Worm (Caenorhabditis elegans) whole organism, young adult: ENCODE results near the gene Y45F10C.2.

Experiments used
- B0019.2 ChIP-seq: fragments of 200-800 bp; sonication (Bioruptor generic); conservative IDR thresholded peaks from 2 replicates; pipeline ENCODE4 v1.3.6; 2022; ENCODE audit warnings: missing genetic modification reagents, missing genetic modification characterization, missing compliant biosample characterization
- B0336.3 ChIP-seq: fragments of 200-800 bp; sonication (Bioruptor generic); IDR thresholded peaks from 2 replicates; pipeline ENCODE4 v1.3.6; 2022; ENCODE audit warnings: missing genetic modification characterization, missing compliant biosample characterization
- C06A6.2 ChIP-seq: fragments of 200-800 bp; sonication (Bioruptor generic); conservative IDR thresholded peaks from 2 replicates; pipeline ENCODE4 v1.3.6; 2022; ENCODE audit warnings: missing genetic modification characterization, missing compliant biosample characterization
- F33H1.4 ChIP-seq: fragments of 200-800 bp; sonication (Bioruptor generic); IDR thresholded peaks from 2 replicates; pipeline ENCODE4 v1.3.6; 2022; ENCODE audit warnings: missing genetic modification reagents, missing genetic modification characterization, missing compliant biosample characterization
- F39B2.1 ChIP-seq: fragments of 200-800 bp; sonication (Bioruptor generic); IDR thresholded peaks from 2 replicates; pipeline ENCODE4 v1.3.6; 2022; ENCODE audit warnings: missing genetic modification reagents, missing genetic modification characterization, missing compliant biosample characterization
- F55B11.4 ChIP-seq: sonication (generic microtip); optimal IDR thresholded peaks from 2 replicates; lab custom pipeline; 2016; ENCODE audit warnings: missing compliant biosample characterization, missing genetic modification characterization, borderline replicate concordance; ENCODE audit not compliant: insufficient read depth
- F57A8.1 ChIP-seq: fragments of 200-800 bp; sonication (Bioruptor generic); optimal IDR thresholded peaks from 2 replicates; lab custom pipeline; 2018; ENCODE audit warnings: mild to moderate bottlenecking, missing genetic modification characterization, moderate library complexity, missing compliant biosample characterization
- F57C9.4 ChIP-seq: sonication (generic microtip); optimal IDR thresholded peaks from 2 replicates; lab custom pipeline; 2017; ENCODE audit warnings: mild to moderate bottlenecking, missing genetic modification characterization, missing compliant biosample characterization
- K11D2.4 ChIP-seq: fragments of 200-800 bp; sonication (Bioruptor generic); IDR thresholded peaks from 2 replicates; pipeline ENCODE4 v1.3.6; 2022; ENCODE audit warnings: missing genetic modification reagents, missing genetic modification characterization, missing compliant biosample characterization
- Y67H2A.10 ChIP-seq: fragments of 200-800 bp; sonication (Bioruptor generic); conservative IDR thresholded peaks from 2 replicates; pipeline ENCODE4 v1.3.6; 2022; ENCODE audit warnings: missing genetic modification reagents, missing genetic modification characterization, missing compliant biosample characterization
- Y79H2A.3 ChIP-seq: fragments of 200-800 bp; sonication (Bioruptor generic); conservative IDR thresholded peaks from 2 replicates; pipeline ENCODE4 v1.3.6; 2022; ENCODE audit warnings: missing genetic modification reagents, missing genetic modification characterization, missing compliant biosample characterization
- Y95B8A.8 ChIP-seq: fragments of 200-800 bp; sonication (Bioruptor generic); IDR thresholded peaks from 2 replicates; pipeline ENCODE4 v1.3.6; 2022; ENCODE audit warnings: missing genetic modification reagents, missing genetic modification characterization, missing compliant biosample characterization
- ama-1 ChIP-seq, 3 experiments: fragments of 150-350 bp in 1 of 3; sonication (generic microtip) in 2 of 3; optimal IDR thresholded peaks; 2 replicates each; lab custom pipeline; 2014 to 2018; ENCODE audit warnings: missing biosample characterization in 2 of 3, missing genetic modification characterization in 2 of 3, missing genetic modification reagents in 2 of 3
- attf-3 ChIP-seq: fragments of 200-800 bp; sonication (Bioruptor generic); conservative IDR thresholded peaks from 2 replicates; pipeline ENCODE4 v1.3.6; 2022; ENCODE audit warnings: missing genetic modification reagents, missing genetic modification characterization, missing compliant biosample characterization
- attf-5 ChIP-seq: fragments of 200-800 bp; sonication (Bioruptor generic); optimal IDR thresholded peaks from 2 replicates; lab custom pipeline; 2018; ENCODE audit warnings: mild to moderate bottlenecking, missing genetic modification characterization, missing compliant biosample characterization
- attf-6 ChIP-seq: fragments of 200-800 bp; sonication (Bioruptor generic); IDR thresholded peaks from 2 replicates; pipeline ENCODE4 v1.3.6; 2022; ENCODE audit warnings: missing genetic modification reagents, missing genetic modification characterization, missing compliant biosample characterization
- die-1 ChIP-seq: sonication (generic microtip); optimal IDR thresholded peaks from 2 replicates; lab custom pipeline; 2016; ENCODE audit warnings: missing genotype, mild to moderate bottlenecking, missing genetic modification characterization, missing compliant biosample characterization
- dpl-1 ChIP-seq: fragments of 150-350 bp; optimal IDR thresholded peaks from 2 replicates; lab custom pipeline; 2014; ENCODE audit warnings: missing biosample characterization, missing genetic modification reagents, missing genetic modification characterization
- ekl-4 ChIP-seq: fragments of 200-800 bp; sonication (Bioruptor generic); IDR thresholded peaks from 2 replicates; pipeline ENCODE4 v1.3.6; 2022; ENCODE audit warnings: missing genetic modification reagents, missing genetic modification characterization, missing compliant biosample characterization
- ets-4 ChIP-seq: fragments of 200-800 bp; sonication (Bioruptor generic); optimal IDR thresholded peaks from 2 replicates; lab custom pipeline; 2018; ENCODE audit warnings: mild to moderate bottlenecking, missing genetic modification characterization, missing compliant biosample characterization
- fkh-3 ChIP-seq: sonication (generic microtip); optimal IDR thresholded peaks from 2 replicates; lab custom pipeline; 2016; ENCODE audit warnings: mild to moderate bottlenecking, missing genetic modification characterization, missing compliant biosample characterization
- hlh-12 ChIP-seq: sonication (generic microtip); optimal IDR thresholded peaks from 2 replicates; lab custom pipeline; 2016; ENCODE audit warnings: missing genetic modification characterization, missing compliant biosample characterization
- hmg-20 ChIP-seq: fragments of 200-800 bp; sonication (Bioruptor generic); IDR thresholded peaks from 2 replicates; pipeline ENCODE4 v1.3.6; 2022; ENCODE audit warnings: missing genetic modification reagents, missing genetic modification characterization, missing compliant biosample characterization
- let-526 ChIP-seq: fragments of 200-800 bp; sonication (Bioruptor generic); IDR thresholded peaks from 2 replicates; pipeline ENCODE4 v1.3.6; 2022; ENCODE audit warnings: missing genetic modification reagents, missing genetic modification characterization, missing compliant biosample characterization
- let-607 ChIP-seq, 2 experiments: fragments of 200-800 bp in 1 of 2; sonication (Bioruptor generic) in 1 of 2; sonication (generic microtip) in 1 of 2; optimal IDR thresholded peaks; 2 replicates each; lab custom pipeline; 2016 to 2018; ENCODE audit warnings: mild to moderate bottlenecking in 2 of 2, missing compliant biosample characterization in 2 of 2, missing genetic modification characterization in 2 of 2, moderate library complexity in 2 of 2, missing genotype in 1 of 2
- lin-35 ChIP-seq, 3 experiments: fragments of 150-350 bp in 2 of 3; sonication (generic microtip) in 1 of 3; optimal IDR thresholded peaks; 2 replicates each; lab custom pipeline; 2014 to 2018; ENCODE audit warnings: missing biosample characterization in 3 of 3, missing genetic modification characterization in 3 of 3, missing genetic modification reagents in 3 of 3
- madf-6 ChIP-seq: fragments of 200-800 bp; sonication (Bioruptor generic); IDR thresholded peaks from 2 replicates; pipeline ENCODE4 v1.3.6; 2022; ENCODE audit warnings: missing genetic modification reagents, missing genetic modification characterization, missing compliant biosample characterization
- mxl-1 ChIP-seq: sonication (generic microtip); optimal IDR thresholded peaks from 2 replicates; lab custom pipeline; 2016; ENCODE audit warnings: missing genetic modification characterization, missing compliant biosample characterization
- nhr-90 ChIP-seq: sonication (generic microtip); optimal IDR thresholded peaks from 2 replicates; lab custom pipeline; 2016; ENCODE audit warnings: missing genotype, mild to moderate bottlenecking, missing genetic modification characterization, missing compliant biosample characterization
- rec-8 ChIP-seq, 2 experiments: sonication (generic microtip); optimal IDR thresholded peaks; 2 replicates each; lab custom pipeline; 2016; ENCODE audit warnings: mild to moderate bottlenecking in 2 of 2, missing genetic modification characterization in 2 of 2, missing genetic modification reagents in 2 of 2, missing genotype in 2 of 2, missing biosample characterization in 1 of 2, missing compliant biosample characterization in 1 of 2, moderate library complexity in 1 of 2
- snpc-1.3 ChIP-seq: sonication (generic microtip); optimal IDR thresholded peaks from 2 replicates; lab custom pipeline; 2017; ENCODE audit warnings: missing genetic modification characterization, mild to moderate bottlenecking, missing compliant biosample characterization, antibody characterized with exemption, moderate library complexity, missing genotype, missing genetic modification reagents; ENCODE audit not compliant: insufficient read depth
- snpc-3.4 ChIP-seq: sonication (generic microtip); optimal IDR thresholded peaks from 2 replicates; lab custom pipeline; 2017; ENCODE audit warnings: missing genetic modification characterization, mild to moderate bottlenecking, missing compliant biosample characterization, antibody characterized with exemption, moderate library complexity, missing genotype, missing genetic modification reagents
- snpc-4 ChIP-seq, 5 experiments: fragments of 150-350 bp in 1 of 5; sonication (generic microtip) in 4 of 5; optimal IDR thresholded peaks; 2 replicates each; lab custom pipeline; 2014 to 2018; ENCODE audit warnings: missing genetic modification characterization in 5 of 5, missing biosample characterization in 3 of 5, antibody characterized with exemption in 2 of 5, mild to moderate bottlenecking in 2 of 5, missing compliant biosample characterization in 2 of 5, missing genotype in 2 of 5, moderate library complexity in 2 of 5, missing genetic modification reagents in 1 of 5
- somi-1 ChIP-seq: fragments of 200-800 bp; sonication (Bioruptor generic); optimal IDR thresholded peaks from 2 replicates; lab custom pipeline; 2018; ENCODE audit warnings: mild to moderate bottlenecking, missing genetic modification characterization, missing compliant biosample characterization
- tbp1 ChIP-seq: fragments of 200-800 bp; sonication (Bioruptor generic); optimal IDR thresholded peaks from 2 replicates; lab custom pipeline; 2018; ENCODE audit warnings: mild to moderate bottlenecking, missing genetic modification characterization, missing compliant biosample characterization
- tlf-1 ChIP-seq: fragments of 200-800 bp; sonication (Bioruptor generic); optimal IDR thresholded peaks from 2 replicates; lab custom pipeline; 2018; ENCODE audit warnings: mild to moderate bottlenecking, missing genetic modification characterization, missing compliant biosample characterization
- ztf-22 ChIP-seq: fragments of 200-800 bp; sonication (Bioruptor generic); optimal IDR thresholded peaks from 2 replicates; lab custom pipeline; 2018; ENCODE audit warnings: mild to moderate bottlenecking, missing genetic modification characterization, moderate library complexity, missing compliant biosample characterization

Gene Y45F10C.2

DNA sequence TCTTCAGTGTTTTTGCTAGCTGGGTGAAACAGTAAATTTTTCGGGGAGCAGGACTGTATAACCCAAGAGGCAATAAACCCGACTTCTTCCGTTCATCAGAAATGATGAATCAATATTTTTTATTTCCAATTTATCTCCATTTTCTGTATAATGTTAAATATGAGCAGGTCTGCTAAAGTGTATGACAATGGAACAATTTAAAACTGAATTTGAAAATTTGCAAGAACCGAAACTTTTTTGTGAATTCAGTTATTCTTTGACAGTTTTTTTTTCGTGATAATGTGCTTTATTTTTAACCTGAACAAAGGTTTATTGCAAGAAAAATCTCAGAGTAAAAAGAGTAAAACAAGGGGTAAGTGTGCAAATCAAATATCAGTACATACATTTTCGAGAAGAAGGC is 2.6 kb upstream of the Y45F10C.2 start:
- TF ChIP-seq F33H1.4 (GFP tag; lab: Robert Waterston, UW) (no peak), hmg-20 (GFP tag; lab: Robert Waterston, UW) (no peak), ama-1 (optimal IDR thresholded peaks at IDR 0.05; lab: Kevin White, UChicago) (no peak), ama-1 (GFP tag; optimal IDR thresholded peaks at IDR 0.05; lab: Kevin White, UChicago) (no peak), fkh-3 (tag; lab: Kevin White, UChicago) (no peak), snpc-1.3 (peak; percentile 32), attf-6 (GFP tag; lab: Robert Waterston, UW) (peak; percentile 81), F39B2.1 (GFP tag; lab: Robert Waterston, UW) (no peak), attf-3 (GFP tag; lab: Robert Waterston, UW) (no peak), F57C9.4 (no peak), ekl-4 (peak; percentile 20; the same call in 1 of the 2 replicates), let-607 (tag; optimal IDR thresholded peaks at IDR 0.05; lab: Kevin White, UChicago) (no peak), Y79H2A.3 (0 out of 2 replicates have a peak, but pooled peaks have one; percentile 66), mxl-1 (tag; lab: Kevin White, UChicago) (no peak), somi-1 (no peak), snpc-4 (GFP tag; optimal IDR thresholded peaks at IDR 0.05; lab: Kevin White, UChicago) (peak; percentile 41), snpc-4 (tag; optimal IDR thresholded peaks at IDR 0.05; lab: Kevin White, UChicago) (peak in 2 of 4 experiments; percentile 39 to 86), C06A6.2 (no peak), rec-8 (tag; optimal IDR thresholded peaks at IDR 0.05; lab: Kevin White, UChicago) (no peak), tbp1 (GFP tag; lab: Kevin White, UChicago) (peak; percentile 26), madf-6 (GFP tag; lab: Robert Waterston, UW) (peak; percentile 15; the same call in 1 of the 2 replicates), F55B11.4 (tag; lab: Kevin White, UChicago) (no peak), ets-4 (GFP tag; lab: Kevin White, UChicago) (no peak)

DNA sequence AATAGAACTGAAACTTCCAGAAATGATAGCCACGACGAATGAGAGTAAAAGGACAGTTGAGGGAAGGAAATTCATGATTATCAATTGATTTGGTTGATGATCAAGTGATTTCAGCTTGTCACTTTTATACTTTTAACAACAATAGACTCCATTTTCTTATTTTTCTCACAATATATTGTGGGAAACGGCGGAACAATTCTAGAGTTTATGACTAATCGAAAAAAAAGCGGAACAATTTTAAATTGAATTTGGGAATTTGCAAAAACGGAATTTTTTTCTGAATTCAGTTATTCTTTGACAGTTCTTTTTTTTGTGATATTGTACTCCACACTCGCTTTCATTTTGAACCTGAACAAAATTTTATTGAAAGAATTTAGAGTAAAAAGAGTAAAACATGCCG is 1.6 kb upstream of the Y45F10C.2 start, which contains the start of gene Y45F10C.4:
Gene Y45F10C.4, minus strand, starts transcription at position 101 of the 400 bp plus-strand sequence.
- no peak for TF ChIP-seq F57A8.1 (GFP tag; lab: Kevin White, UChicago)
- TF ChIP-seq Y67H2A.10 (GFP tag; lab: Robert Waterston, UW) = no peak
- no peak for TF ChIP-seq madf-6 (GFP tag; lab: Robert Waterston, UW)
- no peak for TF ChIP-seq lin-35 (GFP tag; optimal IDR thresholded peaks at IDR 0.05; lab: Kevin White, UChicago)
- TF ChIP-seq die-1 (tag; lab: Kevin White, UChicago) = no peak
- TF ChIP-seq snpc-3.4 = no peak
- TF ChIP-seq Y95B8A.8 (GFP tag; lab: Robert Waterston, UW) = no peak
- no peak for TF ChIP-seq K11D2.4 (GFP tag; lab: Robert Waterston, UW)
- no peak for TF ChIP-seq dpl-1 (GFP tag; lab: Kevin White, UChicago)
- no peak for TF ChIP-seq hlh-12 (tag; lab: Kevin White, UChicago)
- TF ChIP-seq fkh-3 (tag; lab: Kevin White, UChicago) = no peak
- no peak for TF ChIP-seq let-526 (GFP tag; lab: Robert Waterston, UW)
- no peak for TF ChIP-seq tlf-1 (GFP tag; lab: Kevin White, UChicago)
- TF ChIP-seq B0019.2 = no peak
- no peak for TF ChIP-seq nhr-90 (tag; lab: Kevin White, UChicago)
- no peak for TF ChIP-seq B0336.3
- TF ChIP-seq ztf-22 = no peak
- TF ChIP-seq attf-5 (GFP tag; lab: Kevin White, UChicago) = no peak
- no peak for TF ChIP-seq attf-3 (GFP tag; lab: Robert Waterston, UW)
